Fruit fly (Drosophila melanogaster): ENCODE data around the gene Flad2.

dm6 chr2L:13414525-13415481, 2.5 kb downstream of the Flad2 start, which contains the start of the genes CG16956, CG42784 and CG43850:
- TF ChIP-seq h (GFP tag; optimal IDR thresholded peaks at IDR 0.05) (no peak), OdsH (GFP tag; optimal IDR thresholded peaks at IDR 0.05) (no peak), HLH106 (tag; optimal IDR thresholded peaks at IDR 0.05) (no peak), fru (GFP tag; optimal IDR thresholded peaks at IDR 0.05) (no peak), ey (GFP tag; optimal IDR thresholded peaks at IDR 0.05) (no peak), Abd-B (GFP tag; optimal IDR thresholded peaks at IDR 0.05) (no peak), sv (GFP tag; optimal IDR thresholded peaks at IDR 0.05) (no peak), CG9705 (GFP tag; optimal IDR thresholded peaks at IDR 0.05) (no peak), tai (GFP tag; optimal IDR thresholded peaks at IDR 0.05) (no peak), brk (GFP tag; optimal IDR thresholded peaks at IDR 0.05) (no peak), psq (GFP tag; optimal IDR thresholded peaks at IDR 0.05) (no peak)
